Fruit fly (Drosophila melanogaster) whole organism, wandering third instar larva: Measurements from ENCODE around the gene escl.

Source experiments
- CG32264 ChIP-seq: fragments of 200-800 bp; sonication (Bioruptor generic); optimal IDR thresholded peaks from 2 replicates; lab custom pipeline; 2016; ENCODE audit warnings: missing biosample characterization, missing genetic modification characterization
- CrebA ChIP-seq: fragments of 200-800 bp; sonication (Bioruptor generic); optimal IDR thresholded peaks from 2 replicates; lab custom pipeline; 2016; ENCODE audit warnings: missing biosample characterization, mild to moderate bottlenecking, missing genetic modification characterization, borderline replicate concordance
- Hr78 ChIP-seq: fragments of >200 bp; optimal IDR thresholded peaks from 2 replicates; lab custom pipeline; 2017; ENCODE audit warnings: missing biosample characterization, missing genetic modification characterization
- N ChIP-seq: fragments of >200 bp; optimal IDR thresholded peaks from 2 replicates; lab custom pipeline; 2018; ENCODE audit warnings: missing biosample characterization, missing external identifiers, missing genetic modification characterization
- Sp1 ChIP-seq: fragments of 200-800 bp; sonication (Bioruptor generic); optimal IDR thresholded peaks from 3 replicates; lab custom pipeline; 2019; ENCODE audit warnings: missing biosample characterization, mild to moderate bottlenecking, missing genetic modification characterization, moderate library complexity
- pan ChIP-seq: fragments of >200 bp; optimal IDR thresholded peaks from 2 replicates; lab custom pipeline; 2017
- rgr ChIP-seq: fragments of 200-800 bp; sonication (Bioruptor generic); optimal IDR thresholded peaks from 3 replicates; lab custom pipeline; 2016; ENCODE audit warnings: missing biosample characterization, mild to moderate bottlenecking, missing genetic modification characterization

- TF ChIP-seq rgr (GFP tag; lab: Kevin White, UChicago) (no peak), N (GFP tag; lab: Kevin White, UChicago) (no peak), Hr78 (GFP tag; lab: Kevin White, UChicago) (no peak), CrebA (GFP tag; lab: Kevin White, UChicago) (no peak), pan (lab: Kevin White, UChicago) (no peak), Sp1 (GFP tag; lab: Kevin White, UChicago) (no peak), CG32264 (GFP tag; lab: Kevin White, UChicago) (no peak)
Observed at dm6 chr2L:12038177-12038581, 47.5 kb downstream of the escl start, which contains the start of gene Tom70.
